Fruit fly (Drosophila melanogaster) whole organism, prepupa: Measurements from ENCODE around the gene CG7246.
A peak's percentile ranks its signal among the peaks of the same experiment; 100 is the strongest.

Experiments
- CG16779 ChIP-seq: fragments of 200-800 bp; sonication (Bioruptor generic); optimal IDR thresholded peaks from 3 replicates; lab custom pipeline; 2017; ENCODE audit warnings: missing biosample characterization, mild to moderate bottlenecking, missing genetic modification characterization
- CG34406 ChIP-seq: fragments of 200-800 bp; sonication (Bioruptor generic); optimal IDR thresholded peaks from 3 replicates; lab custom pipeline; 2016; ENCODE audit warnings: missing biosample characterization, missing genetic modification characterization
- CG6808 ChIP-seq: fragments of 200-800 bp; sonication (Bioruptor generic); optimal IDR thresholded peaks from 3 replicates; lab custom pipeline; 2017; ENCODE audit warnings: missing biosample characterization, missing genetic modification characterization, mild to moderate bottlenecking, moderate library complexity, missing genetic modification reagents
- Eip93F ChIP-seq: fragments of 200-800 bp; sonication (Bioruptor generic); optimal IDR thresholded peaks from 2 replicates; lab custom pipeline; 2016; ENCODE audit warnings: missing biosample characterization, mild to moderate bottlenecking, missing genetic modification characterization
- OdsH ChIP-seq: fragments of 200-800 bp; sonication (Bioruptor generic); optimal IDR thresholded peaks from 3 replicates; lab custom pipeline; 2016; ENCODE audit warnings: missing biosample characterization, missing genetic modification characterization
- achi ChIP-seq: fragments of 200-800 bp; sonication (Bioruptor generic); optimal IDR thresholded peaks from 3 replicates; lab custom pipeline; 2016; ENCODE audit warnings: missing biosample characterization, missing genetic modification characterization
- dac ChIP-seq: fragments of 200-800 bp; sonication (Bioruptor generic); optimal IDR thresholded peaks from 2 replicates; lab custom pipeline; 2017; ENCODE audit warnings: missing biosample characterization, mild to moderate bottlenecking, missing genetic modification characterization
- esn ChIP-seq: fragments of 200-800 bp; sonication (Bioruptor generic); optimal IDR thresholded peaks from 2 replicates; lab custom pipeline; 2016; ENCODE audit warnings: missing biosample characterization, mild to moderate bottlenecking, missing genetic modification characterization, moderate library complexity
- net ChIP-seq: fragments of 200-800 bp; sonication (Bioruptor generic); optimal IDR thresholded peaks from 3 replicates; lab custom pipeline; 2016; ENCODE audit warnings: missing biosample characterization, missing genetic modification characterization
- salr ChIP-seq, 2 experiments: fragments of 200-800 bp; sonication (Bioruptor generic); optimal IDR thresholded peaks; 3 replicates each; lab custom pipeline; 2016 to 2018; ENCODE audit warnings: missing biosample characterization in 2 of 2, missing genetic modification characterization in 2 of 2, mild to moderate bottlenecking in 1 of 2

dm6 chrX:9082600-9082999, 1.7 kb upstream of the CG7246 start, which contains the start of gene APC4:
- TF ChIP-seq dac (GFP tag; lab: Kevin White, UChicago) (peak; percentile 2), CG6808 (GFP tag; lab: Kevin White, UChicago) (peak; percentile 38), esn (GFP tag; lab: Kevin White, UChicago) (peak; percentile 55), CG34406 (no peak), achi (GFP tag; lab: Kevin White, UChicago) (peak; percentile 9), CG16779 (no peak), salr (GFP tag; optimal IDR thresholded peaks at IDR 0.05; lab: Kevin White, UChicago) (peak in 1 of 2 experiments; percentile 12), net (GFP tag; lab: Kevin White, UChicago) (no peak), OdsH (GFP tag; lab: Kevin White, UChicago) (peak; percentile 34), Eip93F (GFP tag; lab: Kevin White, UChicago) (no peak)
